Fruit fly (Drosophila melanogaster): ENCODE measurements around the gene eIF4E3.

Gene eIF4E3

DNA sequence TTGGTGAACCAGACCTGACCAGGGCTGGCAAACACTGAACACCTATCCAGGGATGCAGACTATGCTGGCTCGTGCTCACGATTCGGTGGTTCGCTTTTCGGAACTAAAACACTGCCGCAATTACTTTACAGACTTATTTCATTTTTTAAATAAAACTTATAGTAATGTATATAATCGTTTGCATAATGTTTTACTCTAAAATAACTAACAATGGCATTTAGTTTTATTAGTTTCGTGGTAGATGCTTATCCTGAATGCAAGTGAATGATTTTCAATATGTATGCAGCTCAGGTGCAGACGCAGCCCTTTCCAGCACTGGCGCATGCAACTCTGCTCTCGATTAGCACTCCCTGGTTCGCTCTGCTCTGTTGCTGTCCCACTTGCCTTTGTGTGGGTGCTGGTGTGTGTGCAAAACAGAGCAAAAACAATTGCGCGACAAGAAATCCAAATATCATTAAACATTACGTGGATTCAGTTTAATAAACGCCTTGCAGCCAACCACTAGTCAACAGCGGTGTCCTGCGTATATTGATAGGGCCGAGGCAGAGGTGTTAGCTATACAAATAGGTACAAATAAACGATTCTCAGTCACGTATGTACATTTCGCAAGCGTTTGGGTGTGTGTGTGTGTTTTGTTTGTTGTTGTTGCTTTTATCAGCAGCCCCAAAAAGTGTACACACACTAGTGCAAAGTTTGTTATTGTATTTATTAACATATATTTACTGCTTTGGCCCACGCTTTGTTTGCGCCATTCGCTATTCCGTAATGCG, 42.2 kb upstream of the eIF4E3 start, which contains the start of the genes ERR and Atg18a (continued):
- TF ChIP-seq CG3847 (GFP tag; IDR thresholded peaks at IDR 0.05) (peak; percentile 93), ci (GFP tag; IDR thresholded peaks at IDR 0.05) (peak; percentile 82), dm (GFP tag; optimal IDR thresholded peaks at IDR 0.05) (peak; percentile 69), CG34422 (GFP tag; IDR thresholded peaks at IDR 0.05) (peak; percentile 89), Med (GFP tag) (peak; percentile 97), sens (GFP tag) (peak; percentile 93), CG10321 (GFP tag; IDR thresholded peaks at IDR 0.05) (peak; percentile 69), crc (GFP tag; optimal IDR thresholded peaks at IDR 0.05) (peak; percentile 36), CG14050 (GFP tag; IDR thresholded peaks at IDR 0.05) (peak; percentile 70), pzg (GFP tag; optimal IDR thresholded peaks at IDR 0.05) (peak; percentile 88), Myb (GFP tag; optimal IDR thresholded peaks at IDR 0.05) (peak; percentile 51), CG4730 (GFP tag; IDR thresholded peaks at IDR 0.05) (peak; percentile 82), CG1603 (tag; optimal IDR thresholded peaks at IDR 0.05) (peak; percentile 72), zen2 (GFP tag; IDR thresholded peaks at IDR 0.05; ENCODE audit: partially characterized antibody) (no peak), bowl (GFP tag; IDR thresholded peaks at IDR 0.05) (no peak), chif (GFP tag; optimal IDR thresholded peaks at IDR 0.05) (peak; percentile 75 to 80), ase (GFP tag; IDR thresholded peaks at IDR 0.05) (peak; percentile 78), hkb (optimal IDR thresholded peaks at IDR 0.05) (peak; percentile 93), hkb (GFP tag; IDR thresholded peaks at IDR 0.05) (peak; percentile 62), Sox102F (GFP tag; optimal IDR thresholded peaks at IDR 0.05) (no peak), cwo (GFP tag; optimal IDR thresholded peaks at IDR 0.05) (peak; percentile 51), Oaz (GFP tag; IDR thresholded peaks at IDR 0.05) (peak; percentile 80), shn (GFP tag; optimal IDR thresholded peaks at IDR 0.05) (peak; percentile 82), Stat92E (GFP tag; optimal IDR thresholded peaks at IDR 0.05) (peak in 1 of 3 experiments; percentile 7), tx (GFP tag; optimal IDR thresholded peaks at IDR 0.05) (peak; percentile 82), dan (GFP tag; IDR thresholded peaks at IDR 0.05) (peak; percentile 78), CG3726 (GFP tag; IDR thresholded peaks at IDR 0.05) (peak; percentile 84; the same call in 2 of the 3 replicates), ssp (GFP tag; IDR thresholded peaks at IDR 0.05) (peak; percentile 83), h (optimal IDR thresholded peaks at IDR 0.05) (no peak), Side (GFP tag; optimal IDR thresholded peaks at IDR 0.05) (peak; percentile 68), CG11085 (GFP tag; IDR thresholded peaks at IDR 0.05) (peak; percentile 88), CG32767 (GFP tag; IDR thresholded peaks at IDR 0.05) (peak; percentile 76; the same call in 1 of the 2 replicates), CG12769 (tag; optimal IDR thresholded peaks at IDR 0.05) (peak; percentile 77), Blimp-1 (GFP tag; optimal IDR thresholded peaks at IDR 0.05) (peak; percentile 60), Optix (GFP tag; IDR thresholded peaks at IDR 0.05) (peak; percentile 61; the same call in 2 of the 3 replicates), Scr (GFP tag; IDR thresholded peaks at IDR 0.05; ENCODE audit: partially characterized antibody) (peak; percentile 73), Dip2 (GFP tag; IDR thresholded peaks at IDR 0.05) (peak; percentile 61), stwl (tag; optimal IDR thresholded peaks at IDR 0.05) (peak; percentile 98), Fer1 (GFP tag; optimal IDR thresholded peaks at IDR 0.05) (peak; percentile 68), CG2678 (tag; optimal IDR thresholded peaks at IDR 0.05) (peak; percentile 84), pita (GFP tag; optimal IDR thresholded peaks at IDR 0.05) (no peak), CG10431 (GFP tag; optimal IDR thresholded peaks at IDR 0.05) (peak; percentile 47), CHES-1-like (GFP tag; optimal IDR thresholded peaks at IDR 0.05) (peak; percentile 79), dati (GFP tag; IDR thresholded peaks at IDR 0.05) (no peak), Bdp1 (GFP tag; optimal IDR thresholded peaks at IDR 0.05) (peak; percentile 76), CG10267 (tag; optimal IDR thresholded peaks at IDR 0.05) (peak; percentile 98), yki (optimal IDR thresholded peaks at IDR 0.05) (no peak), Rx (GFP tag; IDR thresholded peaks at IDR 0.05) (peak; percentile 82), MBD-R2 (GFP tag; IDR thresholded peaks at IDR 0.05) (peak; percentile 76), CG6272 (GFP tag; IDR thresholded peaks at IDR 0.05) (peak; percentile 88), sima (GFP tag; optimal IDR thresholded peaks at IDR 0.05) (no peak)
